Worm (Caenorhabditis elegans) whole organism, young adult: ENCODE data around the gene Y69A2AR.28.

Experiments used
- B0019.2 ChIP-seq: fragments of 200-800 bp; sonication (Bioruptor generic); conservative IDR thresholded peaks from 2 replicates; pipeline ENCODE4 v1.3.6; 2022; ENCODE audit warnings: missing genetic modification reagents, missing genetic modification characterization, missing compliant biosample characterization
- C06A6.2 ChIP-seq: fragments of 200-800 bp; sonication (Bioruptor generic); conservative IDR thresholded peaks from 2 replicates; pipeline ENCODE4 v1.3.6; 2022; ENCODE audit warnings: missing genetic modification characterization, missing compliant biosample characterization
- C17E4.6 ChIP-seq: fragments of 200-800 bp; sonication (Bioruptor generic); IDR thresholded peaks from 2 replicates; pipeline ENCODE4 v1.3.6; 2022; ENCODE audit warnings: missing genetic modification reagents, missing genetic modification characterization, missing compliant biosample characterization
- F10E7.11 ChIP-seq: sonication (generic microtip); optimal IDR thresholded peaks from 2 replicates; lab custom pipeline; 2017; ENCODE audit warnings: mild to moderate bottlenecking, missing genetic modification characterization, moderate library complexity, missing compliant biosample characterization
- F39B2.1 ChIP-seq: fragments of 200-800 bp; sonication (Bioruptor generic); IDR thresholded peaks from 2 replicates; pipeline ENCODE4 v1.3.6; 2022; ENCODE audit warnings: missing genetic modification reagents, missing genetic modification characterization, missing compliant biosample characterization
- F52B5.7 ChIP-seq: sonication (generic microtip); optimal IDR thresholded peaks from 2 replicates; lab custom pipeline; 2016; ENCODE audit warnings: mild to moderate bottlenecking, missing genetic modification characterization, missing compliant biosample characterization
- F57A8.1 ChIP-seq: fragments of 200-800 bp; sonication (Bioruptor generic); optimal IDR thresholded peaks from 2 replicates; lab custom pipeline; 2018; ENCODE audit warnings: mild to moderate bottlenecking, missing genetic modification characterization, moderate library complexity, missing compliant biosample characterization
- F57C9.4 ChIP-seq: sonication (generic microtip); optimal IDR thresholded peaks from 2 replicates; lab custom pipeline; 2017; ENCODE audit warnings: mild to moderate bottlenecking, missing genetic modification characterization, missing compliant biosample characterization
- K11D2.4 ChIP-seq: fragments of 200-800 bp; sonication (Bioruptor generic); IDR thresholded peaks from 2 replicates; pipeline ENCODE4 v1.3.6; 2022; ENCODE audit warnings: missing genetic modification reagents, missing genetic modification characterization, missing compliant biosample characterization
- K12H6.12 ChIP-seq: fragments of 200-800 bp; sonication (Bioruptor generic); optimal IDR thresholded peaks from 2 replicates; lab custom pipeline; 2018; ENCODE audit warnings: mild to moderate bottlenecking, missing genetic modification characterization, missing compliant biosample characterization
- T26A5.8 ChIP-seq: sonication (generic microtip); optimal IDR thresholded peaks from 2 replicates; lab custom pipeline; 2016; ENCODE audit warnings: missing genetic modification characterization, missing compliant biosample characterization
- akir-1 ChIP-seq: fragments of 200-800 bp; sonication (Bioruptor generic); optimal IDR thresholded peaks from 2 replicates; lab custom pipeline; 2018; ENCODE audit warnings: mild to moderate bottlenecking, missing genetic modification characterization, moderate library complexity, missing compliant biosample characterization
- attf-3 ChIP-seq: fragments of 200-800 bp; sonication (Bioruptor generic); conservative IDR thresholded peaks from 2 replicates; pipeline ENCODE4 v1.3.6; 2022; ENCODE audit warnings: missing genetic modification reagents, missing genetic modification characterization, missing compliant biosample characterization
- bed-1 ChIP-seq: fragments of 200-800 bp; sonication (Bioruptor generic); IDR thresholded peaks from 2 replicates; pipeline ENCODE4 v1.3.6; 2022; ENCODE audit warnings: missing genetic modification reagents, missing genetic modification characterization, missing compliant biosample characterization
- ccch-3 ChIP-seq: fragments of 200-800 bp; sonication (Bioruptor generic); optimal IDR thresholded peaks from 2 replicates; lab custom pipeline; 2018; ENCODE audit warnings: mild to moderate bottlenecking, missing genetic modification characterization, missing compliant biosample characterization
- cebp-1 ChIP-seq, 2 experiments: fragments of 200-800 bp in 1 of 2; sonication (Bioruptor generic) in 1 of 2; sonication (generic microtip) in 1 of 2; IDR thresholded peaks in 1 of 2; optimal IDR thresholded peaks in 1 of 2; 2 replicates each; pipeline versions ENCODE4 v1.3.6 to Lab custom; 2017 to 2022; ENCODE audit warnings: missing compliant biosample characterization in 2 of 2, missing genetic modification characterization in 2 of 2, mild to moderate bottlenecking in 1 of 2, missing genetic modification reagents in 1 of 2, moderate library complexity in 1 of 2
- ceh-79 ChIP-seq: sonication (generic microtip); optimal IDR thresholded peaks from 2 replicates; lab custom pipeline; 2017; ENCODE audit warnings: mild to moderate bottlenecking, missing genetic modification characterization, missing compliant biosample characterization
- chd-7 ChIP-seq: sonication (generic microtip); optimal IDR thresholded peaks from 2 replicates; lab custom pipeline; 2016; ENCODE audit warnings: mild to moderate bottlenecking, missing genetic modification characterization, moderate library complexity, missing compliant biosample characterization
- die-1 ChIP-seq: sonication (generic microtip); optimal IDR thresholded peaks from 2 replicates; lab custom pipeline; 2016; ENCODE audit warnings: missing genotype, mild to moderate bottlenecking, missing genetic modification characterization, missing compliant biosample characterization
- dpff-1 ChIP-seq: sonication (generic microtip); optimal IDR thresholded peaks from 2 replicates; lab custom pipeline; 2017; ENCODE audit warnings: mild to moderate bottlenecking, missing genetic modification characterization, missing compliant biosample characterization
- dpl-1 ChIP-seq: fragments of 150-350 bp; optimal IDR thresholded peaks from 2 replicates; lab custom pipeline; 2014; ENCODE audit warnings: missing biosample characterization, missing genetic modification reagents, missing genetic modification characterization
- egl-18 ChIP-seq: fragments of 200-800 bp; sonication (Bioruptor generic); IDR thresholded peaks from 2 replicates; pipeline ENCODE4 v1.3.6; 2022; ENCODE audit warnings: missing genetic modification reagents, missing genetic modification characterization, missing compliant biosample characterization
- ekl-4 ChIP-seq: fragments of 200-800 bp; sonication (Bioruptor generic); IDR thresholded peaks from 2 replicates; pipeline ENCODE4 v1.3.6; 2022; ENCODE audit warnings: missing genetic modification reagents, missing genetic modification characterization, missing compliant biosample characterization
- fkh-3 ChIP-seq: sonication (generic microtip); optimal IDR thresholded peaks from 2 replicates; lab custom pipeline; 2016; ENCODE audit warnings: mild to moderate bottlenecking, missing genetic modification characterization, missing compliant biosample characterization
- him-1 ChIP-seq: sonication (generic microtip); optimal IDR thresholded peaks from 2 replicates; lab custom pipeline; 2016; ENCODE audit warnings: missing genotype, missing genetic modification reagents, missing genetic modification characterization, missing compliant biosample characterization
- hlh-12 ChIP-seq: sonication (generic microtip); optimal IDR thresholded peaks from 2 replicates; lab custom pipeline; 2016; ENCODE audit warnings: missing genetic modification characterization, missing compliant biosample characterization
- hlh-26 ChIP-seq: fragments of 200-800 bp; sonication (Bioruptor generic); conservative IDR thresholded peaks from 2 replicates; pipeline ENCODE4 v1.3.6; 2022; ENCODE audit warnings: missing genetic modification reagents, missing genetic modification characterization, missing compliant biosample characterization
- hmg-1.2 ChIP-seq: fragments of 200-800 bp; sonication (Bioruptor generic); IDR thresholded peaks from 2 replicates; pipeline ENCODE4 v1.3.6; 2022; ENCODE audit warnings: missing genetic modification reagents, missing genetic modification characterization, missing compliant biosample characterization
- lin-26 ChIP-seq: fragments of 200-800 bp; sonication (Bioruptor generic); IDR thresholded peaks from 2 replicates; pipeline ENCODE4 v1.3.6; 2022; ENCODE audit warnings: missing genetic modification reagents, missing genetic modification characterization, missing compliant biosample characterization
- madf-8 ChIP-seq: fragments of 200-800 bp; sonication (Bioruptor generic); conservative IDR thresholded peaks from 2 replicates; pipeline ENCODE4 v1.3.6; 2022; ENCODE audit warnings: missing genetic modification reagents, missing genetic modification characterization, missing compliant biosample characterization
- nfya-2 ChIP-seq: fragments of 200-800 bp; sonication (Bioruptor generic); IDR thresholded peaks from 2 replicates; pipeline ENCODE4 v1.3.6; 2022; ENCODE audit warnings: missing genetic modification reagents, missing genetic modification characterization, missing compliant biosample characterization
- nfyb-1 ChIP-seq: fragments of 200-800 bp; sonication (Bioruptor generic); IDR thresholded peaks from 2 replicates; pipeline ENCODE4 v1.3.6; 2022; ENCODE audit warnings: missing genetic modification reagents, missing genetic modification characterization, missing compliant biosample characterization
- nhr-90 ChIP-seq: sonication (generic microtip); optimal IDR thresholded peaks from 2 replicates; lab custom pipeline; 2016; ENCODE audit warnings: missing genotype, mild to moderate bottlenecking, missing genetic modification characterization, missing compliant biosample characterization
- pbrm-1 ChIP-seq: fragments of 200-800 bp; sonication (Bioruptor generic); IDR thresholded peaks from 2 replicates; pipeline ENCODE4 v1.3.6; 2022; ENCODE audit warnings: missing genetic modification reagents, missing genetic modification characterization, missing compliant biosample characterization
- rec-8 ChIP-seq, 2 experiments: sonication (generic microtip); optimal IDR thresholded peaks; 2 replicates each; lab custom pipeline; 2016; ENCODE audit warnings: mild to moderate bottlenecking in 2 of 2, missing genetic modification characterization in 2 of 2, missing genetic modification reagents in 2 of 2, missing genotype in 2 of 2, missing biosample characterization in 1 of 2, missing compliant biosample characterization in 1 of 2, moderate library complexity in 1 of 2
- repo-1 ChIP-seq: sonication (generic microtip); optimal IDR thresholded peaks from 2 replicates; lab custom pipeline; 2017; ENCODE audit warnings: mild to moderate bottlenecking, missing genetic modification characterization, missing compliant biosample characterization
- snpc-4 ChIP-seq, 5 experiments: fragments of 150-350 bp in 1 of 5; sonication (generic microtip) in 4 of 5; optimal IDR thresholded peaks; 2 replicates each; lab custom pipeline; 2014 to 2018; ENCODE audit warnings: missing genetic modification characterization in 5 of 5, missing biosample characterization in 3 of 5, antibody characterized with exemption in 2 of 5, mild to moderate bottlenecking in 2 of 5, missing compliant biosample characterization in 2 of 5, missing genotype in 2 of 5, moderate library complexity in 2 of 5, missing genetic modification reagents in 1 of 5
- somi-1 ChIP-seq: fragments of 200-800 bp; sonication (Bioruptor generic); optimal IDR thresholded peaks from 2 replicates; lab custom pipeline; 2018; ENCODE audit warnings: mild to moderate bottlenecking, missing genetic modification characterization, missing compliant biosample characterization
- tbp1 ChIP-seq: fragments of 200-800 bp; sonication (Bioruptor generic); optimal IDR thresholded peaks from 2 replicates; lab custom pipeline; 2018; ENCODE audit warnings: mild to moderate bottlenecking, missing genetic modification characterization, missing compliant biosample characterization
- unc-130 ChIP-seq: sonication (generic microtip); optimal IDR thresholded peaks from 2 replicates; lab custom pipeline; 2016; ENCODE audit warnings: missing genetic modification reagents, missing genetic modification characterization, missing compliant biosample characterization
- unc-62 ChIP-seq: fragments of 150-350 bp; optimal IDR thresholded peaks from 2 replicates; lab custom pipeline; 2014; ENCODE audit warnings: missing biosample characterization, missing genetic modification reagents, missing genetic modification characterization
- xnd-1 ChIP-seq: sonication (generic microtip); optimal IDR thresholded peaks from 2 replicates; lab custom pipeline; 2016; ENCODE audit warnings: missing genotype, missing genetic modification reagents, missing genetic modification characterization, missing compliant biosample characterization
- ztf-22 ChIP-seq: fragments of 200-800 bp; sonication (Bioruptor generic); optimal IDR thresholded peaks from 2 replicates; lab custom pipeline; 2018; ENCODE audit warnings: mild to moderate bottlenecking, missing genetic modification characterization, moderate library complexity, missing compliant biosample characterization
- ztf-28 ChIP-seq: fragments of 200-800 bp; sonication (Bioruptor generic); IDR thresholded peaks from 2 replicates; pipeline ENCODE4 v1.3.6; 2022; ENCODE audit warnings: missing genetic modification reagents, missing genetic modification characterization, missing compliant biosample characterization

Gene Y69A2AR.28

ce11 chrIV:2616853-2617252, 4.0 kb upstream of the Y69A2AR.28 start:
- TF ChIP-seq unc-62 = no peak
- no peak for TF ChIP-seq B0019.2 (GFP tag; lab: Robert Waterston, UW)
- TF ChIP-seq T26A5.8 (tag; lab: Kevin White, UChicago) = no peak
- no peak for TF ChIP-seq somi-1 (GFP tag; lab: Kevin White, UChicago)
- no peak for TF ChIP-seq rec-8 (tag; optimal IDR thresholded peaks at IDR 0.05; lab: Kevin White, UChicago)
- TF ChIP-seq attf-3 (GFP tag; lab: Robert Waterston, UW) = no peak
- TF ChIP-seq pbrm-1 (GFP tag; lab: Robert Waterston, UW) = no peak
- TF ChIP-seq F57C9.4 (tag; lab: Kevin White, UChicago) = no peak
- TF ChIP-seq ztf-28 (GFP tag; lab: Robert Waterston, UW) = no peak
- no peak for TF ChIP-seq unc-130 (GFP tag; lab: Kevin White, UChicago)
- no peak for TF ChIP-seq tbp1 (GFP tag; lab: Kevin White, UChicago)
- no peak for TF ChIP-seq dpff-1
- no peak for TF ChIP-seq egl-18 (GFP tag; lab: Robert Waterston, UW)
- TF ChIP-seq F57A8.1 = no peak
- no peak for TF ChIP-seq ceh-79 (tag; lab: Kevin White, UChicago)
- TF ChIP-seq him-1 (tag; lab: Kevin White, UChicago) = no peak

- TF ChIP-seq akir-1 (GFP tag; lab: Kevin White, UChicago) (no peak), ztf-22 (GFP tag; lab: Kevin White, UChicago) (no peak), repo-1 (no peak), C06A6.2 (GFP tag; lab: Robert Waterston, UW) (no peak), fkh-3 (tag; lab: Kevin White, UChicago) (no peak), K12H6.12 (tag; lab: Kevin White, UChicago) (no peak), hlh-26 (no peak), F39B2.1 (GFP tag; lab: Robert Waterston, UW) (no peak), ekl-4 (GFP tag; lab: Robert Waterston, UW) (no peak), bed-1 (GFP tag; lab: Robert Waterston, UW) (no peak)
Observed at ce11 chrIV:2613754-2614244, 938 bp upstream of the Y69A2AR.28 start, which contains the start of gene daao-1. TSS of gene daao-1 (plus strand) at chrIV:2614194.

- TF ChIP-seq attf-3 (GFP tag; lab: Robert Waterston, UW) (peak; percentile 87), nfya-2 (no peak), F52B5.7 (no peak)
Observed at ce11 chrIV:2610974-2611373, 1.9 kb downstream of the Y69A2AR.28 start.

ce11 chrIV:2610409-2610808, 2.5 kb downstream of the Y69A2AR.28 start, which contains the start of gene Y69A2AR.32:
TSS of gene Y69A2AR.32 (plus strand) at chrIV:2610436.
- no peak for TF ChIP-seq C17E4.6 (GFP tag; lab: Robert Waterston, UW)
- no peak for TF ChIP-seq chd-7 (tag; lab: Kevin White, UChicago)
- TF ChIP-seq egl-18 (GFP tag; lab: Robert Waterston, UW) = no peak
- no peak for TF ChIP-seq hlh-12
- TF ChIP-seq cebp-1 (GFP tag; IDR thresholded peaks at IDR 0.05; lab: Robert Waterston, UW) = no peak
- TF ChIP-seq cebp-1 (tag; optimal IDR thresholded peaks at IDR 0.05; lab: Kevin White, UChicago) = peak; percentile 5
- no peak for TF ChIP-seq hmg-1.2
- TF ChIP-seq nhr-90 (tag; lab: Kevin White, UChicago) = no peak
- TF ChIP-seq madf-8 (GFP tag; lab: Robert Waterston, UW) = no peak
- TF ChIP-seq K11D2.4 (GFP tag; lab: Robert Waterston, UW) = no peak
- no peak for TF ChIP-seq lin-26
- no peak for TF ChIP-seq snpc-4 (GFP tag; optimal IDR thresholded peaks at IDR 0.05; lab: Kevin White, UChicago)
- TF ChIP-seq snpc-4 (tag; optimal IDR thresholded peaks at IDR 0.05; lab: Kevin White, UChicago) = no peak
- TF ChIP-seq ccch-3 (GFP tag; lab: Kevin White, UChicago) = no peak
- TF ChIP-seq F10E7.11 (tag; lab: Kevin White, UChicago) = no peak
- no peak for TF ChIP-seq dpl-1 (GFP tag; lab: Kevin White, UChicago)
- TF ChIP-seq nfyb-1 (GFP tag; lab: Robert Waterston, UW) = 0 out of 2 replicates have a peak, but pooled peaks have one; percentile 14
- no peak for TF ChIP-seq xnd-1 (tag; lab: Kevin White, UChicago)
- no peak for TF ChIP-seq die-1 (tag; lab: Kevin White, UChicago)
- TF ChIP-seq ekl-4 (GFP tag; lab: Robert Waterston, UW) = no peak
